Worm (Caenorhabditis elegans) whole organism, late embryonic: ENCODE data around the gene F41E7.2.

Source experiments
- pha-4 ChIP-seq: fragments of 150-350 bp; optimal IDR thresholded peaks from 2 replicates; lab custom pipeline; 2018; ENCODE audit warnings: missing biosample characterization, missing genetic modification reagents, missing genetic modification characterization
- pqm-1 ChIP-seq: sonication (generic microtip); optimal IDR thresholded peaks from 2 replicates; lab custom pipeline; 2016; ENCODE audit warnings: missing genetic modification characterization, missing compliant biosample characterization

DNA sequence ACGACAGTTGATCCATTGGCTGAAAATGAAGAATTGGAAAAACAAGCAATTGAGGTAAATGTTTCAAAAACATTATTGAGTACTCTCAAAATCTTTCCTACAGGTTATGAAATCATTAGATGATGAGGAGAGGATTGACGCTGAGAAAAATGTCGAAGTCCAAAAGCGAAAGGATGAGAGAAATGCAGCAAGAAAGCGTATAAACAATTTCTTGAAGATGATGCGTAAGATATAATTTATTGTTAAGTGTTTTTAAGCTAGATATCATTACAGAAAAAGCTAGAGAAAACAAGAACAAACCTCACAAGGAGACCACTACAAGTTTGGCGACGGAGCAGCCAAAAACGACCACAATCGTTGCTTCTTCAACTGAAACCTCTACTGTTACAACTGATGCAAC lies 46.2 kb downstream of the F41E7.2 start:
- TF ChIP-seq pqm-1 (tag; lab: Kevin White, UChicago) (no peak), pha-4 (tag; lab: Kevin White, UChicago) (no peak)
